Fruit fly (Drosophila melanogaster) whole organism: ENCODE data around the gene CG31464.

Source experiments
- CG8478 ChIP-seq: fragments of >200 bp; optimal IDR thresholded peaks from 2 replicates; lab custom pipeline; 2018; ENCODE audit warnings: inconsistent platforms
- Dll ChIP-seq: fragments of >200 bp; optimal IDR thresholded peaks from 2 replicates; lab custom pipeline; 2017
- EcR ChIP-seq, 2 experiments: fragments of >200 bp; optimal IDR thresholded peaks; 2 replicates each; lab custom pipeline; 2017; ENCODE audit warnings: missing biosample characterization in 2 of 2, missing genetic modification characterization in 2 of 2, missing genetic modification reagents in 2 of 2
- pan ChIP-seq: fragments of >200 bp; optimal IDR thresholded peaks from 2 replicates; lab custom pipeline; 2017
- psq ChIP-seq: fragments of >200 bp; optimal IDR thresholded peaks from 2 replicates; lab custom pipeline; 2017
- usp ChIP-seq: fragments of >200 bp; optimal IDR thresholded peaks from 2 replicates; lab custom pipeline; 2017; ENCODE audit warnings: missing biosample characterization, missing genetic modification characterization, mixed read lengths

Gene CG31464

DNA sequence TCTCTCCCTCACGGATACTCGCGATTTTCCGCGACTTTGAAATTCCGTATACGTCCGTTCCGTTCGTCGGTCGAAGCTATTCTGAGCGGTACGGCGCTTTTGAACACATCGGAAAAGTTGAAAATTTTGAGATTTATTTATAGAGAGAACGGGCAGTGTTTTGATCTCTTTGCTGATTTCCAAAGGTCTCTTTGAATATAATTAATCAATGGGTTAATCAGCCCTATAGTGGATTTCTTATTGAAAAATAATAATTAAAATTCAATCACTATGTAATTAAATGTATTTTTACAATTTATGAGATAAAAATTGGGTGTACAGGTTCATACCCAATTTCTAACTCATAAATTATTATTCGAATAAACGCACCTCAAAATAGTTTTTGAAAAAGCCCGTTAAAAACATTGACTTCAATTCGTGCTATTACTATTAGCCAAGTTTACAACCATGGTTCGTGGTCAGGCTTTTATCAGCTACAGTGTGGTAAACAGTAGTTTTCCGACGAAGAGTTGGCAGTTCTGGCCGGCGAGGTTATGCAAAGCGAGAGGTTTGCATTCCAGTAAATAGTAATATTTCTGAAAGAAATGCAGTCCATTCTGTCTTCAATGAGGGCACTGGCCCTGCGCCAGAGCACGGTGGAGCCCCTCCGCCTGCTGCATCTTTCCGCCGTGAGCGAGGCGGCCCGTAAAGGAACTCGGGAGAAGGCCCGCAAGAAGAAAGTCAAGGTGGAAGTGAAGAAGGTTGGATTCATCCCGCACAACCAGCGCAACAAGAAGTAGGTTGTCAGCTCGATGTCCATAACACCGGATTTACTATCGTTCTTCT, 10.1 kb downstream of the CG31464 start, which contains the start of the genes CG9626 and mRpL1:
TSS of gene CG9626 (minus strand) at position 51 of the 825 bp plus-strand sequence.
TSS of gene mRpL1 (plus strand) at position 513 of the 825 bp plus-strand sequence.
- TF ChIP-seq psq (no peak), pan (lab: Kevin White, UChicago) (no peak), Dll (lab: Kevin White, UChicago) (no peak), usp (GFP tag; lab: Kevin White, UChicago) (no peak), EcR (GFP tag; optimal IDR thresholded peaks at IDR 0.05; lab: Kevin White, UChicago) (no peak), CG8478 (no peak)

DNA sequence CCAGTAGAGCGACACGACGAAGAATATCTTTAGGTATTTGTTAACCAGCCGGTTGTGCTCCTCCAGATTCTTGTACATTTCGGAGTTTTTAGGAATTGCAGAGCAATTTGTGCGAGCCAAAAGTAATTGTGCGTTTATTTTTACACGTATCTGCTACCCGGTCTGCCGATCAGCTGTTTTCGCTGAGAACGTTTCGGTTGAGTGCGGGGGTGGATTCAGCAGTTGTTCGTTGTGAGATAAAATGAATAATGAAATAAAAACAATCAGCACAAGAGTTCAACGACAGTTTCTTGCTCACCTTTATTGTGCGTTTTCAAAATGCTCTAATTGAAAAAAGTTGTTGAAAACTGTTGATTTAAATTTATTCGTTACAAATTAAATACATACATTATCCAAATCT, 12.8 kb downstream of the CG31464 start, which contains the start of gene nac:
TSS of gene nac (minus strand) at position 176 of the 400 bp plus-strand sequence.
- TF ChIP-seq CG8478 (no peak), usp (GFP tag; lab: Kevin White, UChicago) (no peak), EcR (GFP tag; optimal IDR thresholded peaks at IDR 0.05; lab: Kevin White, UChicago) (no peak), Dll (lab: Kevin White, UChicago) (no peak), psq (no peak), pan (lab: Kevin White, UChicago) (no peak)

DNA sequence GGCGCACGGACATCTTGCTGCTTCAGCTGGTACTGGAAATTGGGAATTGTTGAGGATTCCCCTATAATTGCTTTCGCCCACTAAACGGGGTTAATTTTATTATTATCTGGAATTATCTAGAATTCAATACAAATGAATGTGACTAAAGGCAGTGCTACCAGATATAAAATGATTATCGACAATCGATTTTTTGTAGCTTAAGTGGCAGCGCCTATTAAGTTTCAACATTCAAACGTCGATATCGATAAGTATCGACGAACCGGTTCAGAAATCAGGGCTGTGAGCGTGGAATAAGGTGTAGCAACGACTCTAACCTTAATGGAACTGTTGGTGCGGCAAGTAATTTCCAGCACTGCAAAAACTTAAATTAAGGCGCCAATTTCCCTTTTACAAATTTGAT, 14.1 kb downstream of the CG31464 start, which contains the start of gene Sgt1:
TSS of gene Sgt1 (minus strand) at position 165 of the 400 bp plus-strand sequence.
- TF ChIP-seq psq (no peak), usp (GFP tag; lab: Kevin White, UChicago) (no peak), Dll (lab: Kevin White, UChicago) (no peak), pan (lab: Kevin White, UChicago) (no peak), EcR (GFP tag; optimal IDR thresholded peaks at IDR 0.05; lab: Kevin White, UChicago) (no peak), CG8478 (no peak)

- TF ChIP-seq Dll (lab: Kevin White, UChicago) (no peak), EcR (GFP tag; optimal IDR thresholded peaks at IDR 0.05; lab: Kevin White, UChicago) (no peak), CG8478 (no peak), pan (lab: Kevin White, UChicago) (no peak), psq (no peak), usp (GFP tag; lab: Kevin White, UChicago) (no peak)
These were observed 15.3 kb downstream of the CG31464 start for dm6 chr3R:8306188-8306926.

DNA sequence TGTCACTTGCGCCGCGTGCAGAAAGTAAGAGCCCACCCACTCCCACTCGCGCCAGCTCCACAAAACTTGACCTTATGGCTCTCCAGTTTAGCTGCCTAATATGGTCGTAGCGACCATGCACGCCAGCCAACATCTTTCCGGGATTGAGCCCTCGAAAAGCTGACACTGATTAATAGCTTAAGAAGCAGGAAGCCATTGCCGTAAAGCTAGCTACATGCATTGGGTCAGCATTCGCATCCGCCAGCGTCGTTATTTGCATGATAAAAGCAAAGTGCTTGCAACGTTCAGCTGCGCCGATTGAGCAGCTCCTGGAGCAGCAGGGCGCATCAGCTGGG, 15.9 kb downstream of the CG31464 start:
- TF ChIP-seq usp (GFP tag; lab: Kevin White, UChicago) (no peak), EcR (GFP tag; optimal IDR thresholded peaks at IDR 0.05; lab: Kevin White, UChicago) (no peak), psq (no peak), pan (lab: Kevin White, UChicago) (no peak)

- TF ChIP-seq psq (no peak), Dll (lab: Kevin White, UChicago) (no peak), CG8478 (no peak), EcR (GFP tag; optimal IDR thresholded peaks at IDR 0.05; lab: Kevin White, UChicago) (no peak), pan (lab: Kevin White, UChicago) (no peak), usp (GFP tag; lab: Kevin White, UChicago) (no peak)
These were observed 16.2 kb downstream of the CG31464 start for dm6 chr3R:8307283-8307682.

DNA sequence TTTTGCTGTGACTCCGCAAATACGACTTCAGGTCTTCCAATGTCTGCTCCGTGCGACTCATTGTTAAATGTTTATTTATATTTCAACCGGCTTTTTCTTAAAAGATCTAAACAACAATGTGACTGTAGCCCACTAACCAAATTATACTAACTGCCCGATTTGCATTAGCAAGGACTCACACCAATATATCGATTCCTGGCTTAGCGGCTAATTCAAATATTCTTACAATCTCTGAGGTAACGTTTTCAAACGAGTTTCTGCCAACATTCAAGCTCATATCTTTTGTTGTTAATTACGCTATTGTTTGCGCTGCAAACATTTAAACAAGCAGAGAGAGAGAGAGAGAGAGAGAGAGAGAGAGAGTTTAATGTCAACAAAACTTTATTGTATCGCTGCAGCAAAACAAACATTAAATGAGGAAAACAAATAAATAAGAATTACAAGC, 17.5 kb downstream of the CG31464 start, which contains the start of gene tex:
TSS of gene tex (minus strand) at position 131 of the 445 bp plus-strand sequence.
- TF ChIP-seq EcR (GFP tag; optimal IDR thresholded peaks at IDR 0.05; lab: Kevin White, UChicago) (no peak), psq (no peak), usp (GFP tag; lab: Kevin White, UChicago) (no peak), Dll (lab: Kevin White, UChicago) (no peak), CG8478 (no peak), pan (lab: Kevin White, UChicago) (no peak)

- TF ChIP-seq Dll (lab: Kevin White, UChicago) (no peak), pan (lab: Kevin White, UChicago) (no peak), EcR (GFP tag; optimal IDR thresholded peaks at IDR 0.05; lab: Kevin White, UChicago) (no peak), psq (no peak), CG8478 (no peak), usp (GFP tag; lab: Kevin White, UChicago) (no peak)
These were observed 19.6 kb downstream of the CG31464 start, which contains the start of gene CG11693 for dm6 chr3R:8310678-8311077. CG11693 (minus strand) TSS chr3R:8310778.

DNA sequence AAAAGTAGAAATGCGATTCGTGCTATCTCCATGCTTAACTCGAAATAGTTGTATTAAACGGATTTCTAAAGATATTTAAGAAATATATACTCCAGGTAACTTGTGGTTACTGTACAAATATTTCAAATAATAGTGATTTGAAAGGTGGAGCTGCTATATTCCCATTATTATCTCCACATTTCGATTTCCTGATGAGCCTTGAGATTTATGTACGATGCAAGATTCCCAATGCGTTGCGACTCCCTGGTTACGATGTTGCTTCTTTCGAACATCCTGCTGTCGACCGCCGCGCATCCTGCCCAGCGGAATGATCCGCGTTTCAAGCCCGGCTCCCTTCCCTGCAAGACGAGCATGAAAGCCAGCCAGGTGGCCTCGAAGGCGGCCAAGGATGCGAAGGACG, 21.0 kb downstream of the CG31464 start, which contains the start of the genes CG11694 and CG11698:
TSS of gene CG11694 (minus strand) at position 101 of the 400 bp plus-strand sequence.
TSS of gene CG11698 (plus strand) at position 152 of the 400 bp plus-strand sequence.
- TF ChIP-seq EcR (GFP tag; optimal IDR thresholded peaks at IDR 0.05; lab: Kevin White, UChicago) (no peak), psq (no peak), CG8478 (no peak), usp (GFP tag; lab: Kevin White, UChicago) (no peak), pan (lab: Kevin White, UChicago) (no peak), Dll (lab: Kevin White, UChicago) (no peak)

dm6 chr3R:8313038-8313437, 22.0 kb downstream of the CG31464 start, which contains the start of gene CG7483:
CG7483 (plus strand) TSS chr3R:8313208.
- TF ChIP-seq usp (GFP tag; lab: Kevin White, UChicago) (no peak), CG8478 (no peak), pan (lab: Kevin White, UChicago) (no peak), Dll (lab: Kevin White, UChicago) (no peak), psq (no peak), EcR (GFP tag; optimal IDR thresholded peaks at IDR 0.05; lab: Kevin White, UChicago) (no peak)
